Fruit fly (Drosophila melanogaster) whole organism, prepupa: ENCODE data around the gene Sqor.

Experiments
- Blimp-1 ChIP-seq: fragments of 200-800 bp; sonication (Bioruptor generic); optimal IDR thresholded peaks from 3 replicates; lab custom pipeline; 2017; ENCODE audit warnings: missing biosample characterization, missing genetic modification characterization, mild to moderate bottlenecking, moderate library complexity, missing genetic modification reagents
- CG10631 ChIP-seq: fragments of 200-800 bp; sonication (Bioruptor generic); optimal IDR thresholded peaks from 2 replicates; lab custom pipeline; 2016; ENCODE audit warnings: missing biosample characterization, missing genetic modification characterization
- CG10669 ChIP-seq: fragments of 200-800 bp; sonication (Bioruptor generic); optimal IDR thresholded peaks from 3 replicates; lab custom pipeline; 2018; ENCODE audit warnings: missing biosample characterization, mild to moderate bottlenecking, missing genetic modification characterization, moderate library complexity
- CG11294 ChIP-seq: fragments of 200-800 bp; sonication (Bioruptor generic); IDR thresholded peaks from 2 replicates; pipeline ENCODE4 v1.3.6; 2022; ENCODE audit warnings: missing biosample characterization, missing genetic modification characterization
- CG11762 ChIP-seq: fragments of 200-800 bp; sonication (Bioruptor generic); optimal IDR thresholded peaks from 3 replicates; lab custom pipeline; 2016; ENCODE audit warnings: missing biosample characterization, missing genetic modification characterization; ENCODE audit not compliant: insufficient read depth
- CG11902 ChIP-seq: fragments of 200-800 bp; sonication (Bioruptor generic); optimal IDR thresholded peaks from 3 replicates; lab custom pipeline; 2016; ENCODE audit warnings: missing biosample characterization, missing genetic modification characterization
- CG1621 ChIP-seq: fragments of 200-800 bp; sonication (Bioruptor generic); optimal IDR thresholded peaks from 3 replicates; lab custom pipeline; 2018; ENCODE audit warnings: missing biosample characterization, mild to moderate bottlenecking, missing genetic modification characterization
- CG16779 ChIP-seq: fragments of 200-800 bp; sonication (Bioruptor generic); optimal IDR thresholded peaks from 3 replicates; lab custom pipeline; 2017; ENCODE audit warnings: missing biosample characterization, mild to moderate bottlenecking, missing genetic modification characterization
- CG3032 ChIP-seq: fragments of 200-800 bp; optimal IDR thresholded peaks from 2 replicates; lab custom pipeline; 2019; ENCODE audit warnings: missing biosample characterization, mild to moderate bottlenecking, missing genetic modification characterization, moderate library complexity
- CG31627 ChIP-seq: fragments of 200-800 bp; sonication (Bioruptor generic); optimal IDR thresholded peaks from 3 replicates; lab custom pipeline; 2016; ENCODE audit warnings: missing biosample characterization, missing genetic modification characterization
- CG32006 ChIP-seq: fragments of 200-800 bp; sonication (Bioruptor generic); optimal IDR thresholded peaks from 3 replicates; lab custom pipeline; 2017; ENCODE audit warnings: missing biosample characterization, mild to moderate bottlenecking, missing genetic modification characterization
- CG34406 ChIP-seq: fragments of 200-800 bp; sonication (Bioruptor generic); optimal IDR thresholded peaks from 3 replicates; lab custom pipeline; 2016; ENCODE audit warnings: missing biosample characterization, missing genetic modification characterization
- CG4318 ChIP-seq: fragments of 200-800 bp; sonication (Bioruptor generic); optimal IDR thresholded peaks from 3 replicates; lab custom pipeline; 2017; ENCODE audit warnings: missing biosample characterization, mild to moderate bottlenecking, missing genetic modification characterization
- CG6163 ChIP-seq: fragments of 200-800 bp; sonication (Bioruptor generic); IDR thresholded peaks from 3 replicates; pipeline ENCODE4 v1.3.6; 2022; ENCODE audit warnings: missing biosample characterization, missing genetic modification characterization
- CG6792 ChIP-seq: fragments of 200-800 bp; sonication (Bioruptor generic); optimal IDR thresholded peaks from 3 replicates; lab custom pipeline; 2016; ENCODE audit warnings: missing biosample characterization, missing genetic modification characterization
- CG7368 ChIP-seq: fragments of 200-800 bp; sonication (Bioruptor generic); optimal IDR thresholded peaks from 3 replicates; lab custom pipeline; 2016; ENCODE audit warnings: missing biosample characterization, missing genetic modification characterization
- CG8119 ChIP-seq: fragments of 200-800 bp; sonication (Bioruptor generic); IDR thresholded peaks from 3 replicates; pipeline ENCODE4 v1.3.6; 2022; ENCODE audit warnings: missing biosample characterization, missing genetic modification characterization
- CG8319 ChIP-seq: fragments of 200-800 bp; sonication (Bioruptor generic); optimal IDR thresholded peaks from 3 replicates; lab custom pipeline; 2016; ENCODE audit warnings: missing biosample characterization, missing genetic modification characterization
- CG8632 ChIP-seq: fragments of 200-800 bp; sonication (Bioruptor generic); optimal IDR thresholded peaks from 3 replicates; lab custom pipeline; 2016; ENCODE audit warnings: missing biosample characterization, missing genetic modification characterization
- CG9139 ChIP-seq: fragments of 200-800 bp; sonication (Bioruptor generic); optimal IDR thresholded peaks from 3 replicates; lab custom pipeline; 2017; ENCODE audit warnings: missing biosample characterization, mild to moderate bottlenecking, missing genetic modification characterization
- Eip75B ChIP-seq: fragments of 200-800 bp; sonication (Bioruptor generic); optimal IDR thresholded peaks from 3 replicates; lab custom pipeline; 2016; ENCODE audit warnings: missing biosample characterization, missing genetic modification characterization
- Ets21C ChIP-seq: fragments of 200-800 bp; sonication (Bioruptor generic); optimal IDR thresholded peaks from 3 replicates; lab custom pipeline; 2016; ENCODE audit warnings: missing biosample characterization, missing genetic modification characterization
- Ets96B ChIP-seq: fragments of 200-800 bp; optimal IDR thresholded peaks from 2 replicates; lab custom pipeline; 2019; ENCODE audit warnings: missing biosample characterization, mild to moderate bottlenecking, missing genetic modification characterization, moderate library complexity
- Gug ChIP-seq: fragments of 200-800 bp; sonication (Bioruptor generic); IDR thresholded peaks from 2 replicates; pipeline ENCODE4 v1.3.6; 2022; ENCODE audit warnings: missing biosample characterization, missing genetic modification characterization
- Hr38 ChIP-seq: sonication (Bioruptor generic); optimal IDR thresholded peaks from 2 replicates; lab custom pipeline; 2016; ENCODE audit warnings: missing biosample characterization, missing genetic modification characterization
- Hr39 ChIP-seq: fragments of 200-800 bp; sonication (Bioruptor generic); optimal IDR thresholded peaks from 2 replicates; lab custom pipeline; 2016; ENCODE audit warnings: missing biosample characterization, missing genetic modification characterization
- Hr4 ChIP-seq: fragments of 200-800 bp; sonication (Bioruptor generic); optimal IDR thresholded peaks from 3 replicates; lab custom pipeline; 2016; ENCODE audit warnings: missing biosample characterization, missing genetic modification characterization
- Lpt ChIP-seq: fragments of 200-800 bp; sonication (Bioruptor generic); optimal IDR thresholded peaks from 3 replicates; lab custom pipeline; 2016; ENCODE audit warnings: missing biosample characterization, missing genetic modification characterization
- Met ChIP-seq: fragments of 200-800 bp; sonication (Bioruptor generic); optimal IDR thresholded peaks from 3 replicates; lab custom pipeline; 2016; ENCODE audit warnings: missing biosample characterization, missing genetic modification characterization
- OdsH ChIP-seq: fragments of 200-800 bp; sonication (Bioruptor generic); optimal IDR thresholded peaks from 3 replicates; lab custom pipeline; 2016; ENCODE audit warnings: missing biosample characterization, missing genetic modification characterization
- Smox ChIP-seq: fragments of 200-800 bp; sonication (Bioruptor generic); optimal IDR thresholded peaks from 3 replicates; lab custom pipeline; 2016; ENCODE audit warnings: missing biosample characterization, missing genetic modification characterization
- Sox102F ChIP-seq: fragments of 200-800 bp; sonication (Bioruptor generic); optimal IDR thresholded peaks from 2 replicates; lab custom pipeline; 2016; ENCODE audit warnings: missing biosample characterization, mild to moderate bottlenecking, missing genetic modification characterization
- Sox14 ChIP-seq: fragments of 200-800 bp; sonication (Bioruptor generic); optimal IDR thresholded peaks from 3 replicates; lab custom pipeline; 2016; ENCODE audit warnings: missing biosample characterization, missing genetic modification characterization
- Sox15 ChIP-seq: fragments of 200-800 bp; sonication (Bioruptor generic); optimal IDR thresholded peaks from 3 replicates; lab custom pipeline; 2016; ENCODE audit warnings: missing biosample characterization, missing genetic modification characterization
- cyc ChIP-seq: fragments of 200-800 bp; sonication (Bioruptor generic); optimal IDR thresholded peaks from 3 replicates; lab custom pipeline; 2016; ENCODE audit warnings: missing biosample characterization, missing genetic modification characterization
- dac ChIP-seq: fragments of 200-800 bp; sonication (Bioruptor generic); optimal IDR thresholded peaks from 2 replicates; lab custom pipeline; 2017; ENCODE audit warnings: missing biosample characterization, mild to moderate bottlenecking, missing genetic modification characterization
- dsx ChIP-seq: fragments of 200-800 bp; optimal IDR thresholded peaks from 3 replicates; lab custom pipeline; 2019; ENCODE audit warnings: missing biosample characterization, mild to moderate bottlenecking, missing genetic modification characterization, moderate library complexity; ENCODE audit not compliant: poor library complexity, severe bottlenecking
- eg ChIP-seq: fragments of 200-800 bp; sonication (Bioruptor generic); IDR thresholded peaks from 3 replicates; pipeline ENCODE4 v1.3.6; 2022; ENCODE audit warnings: missing biosample characterization, missing genetic modification characterization
- esn ChIP-seq: fragments of 200-800 bp; sonication (Bioruptor generic); optimal IDR thresholded peaks from 2 replicates; lab custom pipeline; 2016; ENCODE audit warnings: missing biosample characterization, mild to moderate bottlenecking, missing genetic modification characterization, moderate library complexity
- fd59A ChIP-seq: fragments of 200-800 bp; sonication (Bioruptor generic); optimal IDR thresholded peaks from 2 replicates; lab custom pipeline; 2017; ENCODE audit warnings: missing biosample characterization, mild to moderate bottlenecking, missing genetic modification characterization, missing genetic modification reagents
- fd85E ChIP-seq: fragments of 200-800 bp; sonication (Bioruptor generic); optimal IDR thresholded peaks from 3 replicates; lab custom pipeline; 2016; ENCODE audit warnings: missing biosample characterization, missing genetic modification characterization
- fkh ChIP-seq: fragments of 200-800 bp; sonication (Bioruptor generic); optimal IDR thresholded peaks from 3 replicates; lab custom pipeline; 2017; ENCODE audit warnings: missing biosample characterization, mild to moderate bottlenecking, missing genetic modification characterization, moderate library complexity
- lz ChIP-seq: fragments of 200-800 bp; sonication (Bioruptor generic); optimal IDR thresholded peaks from 3 replicates; lab custom pipeline; 2016; ENCODE audit warnings: missing biosample characterization, missing genetic modification characterization
- net ChIP-seq: fragments of 200-800 bp; sonication (Bioruptor generic); optimal IDR thresholded peaks from 3 replicates; lab custom pipeline; 2016; ENCODE audit warnings: missing biosample characterization, missing genetic modification characterization
- pdm3 ChIP-seq: fragments of 200-800 bp; sonication (Bioruptor generic); optimal IDR thresholded peaks from 3 replicates; lab custom pipeline; 2016; ENCODE audit warnings: missing biosample characterization, missing genetic modification characterization
- salr ChIP-seq, 2 experiments: fragments of 200-800 bp; sonication (Bioruptor generic); optimal IDR thresholded peaks; 3 replicates each; lab custom pipeline; 2016 to 2018; ENCODE audit warnings: missing biosample characterization in 2 of 2, missing genetic modification characterization in 2 of 2, mild to moderate bottlenecking in 1 of 2
- spab ChIP-seq: fragments of 200-800 bp; sonication (Bioruptor generic); optimal IDR thresholded peaks from 2 replicates; lab custom pipeline; 2017; ENCODE audit warnings: missing biosample characterization, mild to moderate bottlenecking, missing genetic modification characterization, missing genetic modification reagents
- ss ChIP-seq, 2 experiments: fragments of 200-800 bp; sonication (Bioruptor generic); optimal IDR thresholded peaks; 2 replicates in 1 of 2; 3 replicates in 1 of 2; lab custom pipeline; 2017 to 2018; ENCODE audit warnings: mild to moderate bottlenecking in 2 of 2, missing biosample characterization in 2 of 2, missing genetic modification characterization in 2 of 2, moderate library complexity in 1 of 2
- vri ChIP-seq: fragments of 200-800 bp; sonication (Bioruptor generic); optimal IDR thresholded peaks from 3 replicates; lab custom pipeline; 2016; ENCODE audit warnings: missing biosample characterization, mild to moderate bottlenecking, missing genetic modification characterization

The Sqor gene

dm6 chr3L:4239442-4240322 lies at the start of gene Sqor:
Gene Sqor (plus strand): TSS chr3L:4240173.
- TF ChIP-seq Hr39 (GFP tag; lab: Kevin White, UChicago) (peak; percentile 95), Sox14 (peak; percentile 97), CG11902 (GFP tag; lab: Kevin White, UChicago) (peak; percentile 88), OdsH (GFP tag; lab: Kevin White, UChicago) (peak; percentile 95), Blimp-1 (GFP tag; lab: Kevin White, UChicago) (peak; percentile 85), salr (GFP tag; optimal IDR thresholded peaks at IDR 0.05; lab: Kevin White, UChicago) (peak; percentile 89 to 97), CG8119 (GFP tag; lab: Robert Waterston, UW) (peak; percentile 96), CG4318 (GFP tag; lab: Kevin White, UChicago) (peak; percentile 97), CG8319 (peak; percentile 86), fd85E (peak; percentile 78), Hr38 (GFP tag; lab: Kevin White, UChicago) (peak; percentile 46), CG8632 (GFP tag; lab: Kevin White, UChicago) (peak; percentile 92), fd59A (peak; percentile 93), CG10669 (GFP tag; lab: Kevin White, UChicago) (peak; percentile 91), CG6792 (GFP tag; lab: Kevin White, UChicago) (peak; percentile 89), dac (GFP tag; lab: Kevin White, UChicago) (peak; percentile 95), CG34406 (GFP tag; lab: Kevin White, UChicago) (peak; percentile 93), Hr4 (GFP tag; lab: Kevin White, UChicago) (peak; percentile 98), Ets96B (peak; percentile 86), CG11294 (peak; percentile 87), lz (GFP tag; lab: Kevin White, UChicago) (peak; percentile 94), cyc (GFP tag; lab: Kevin White, UChicago) (peak; percentile 91), pdm3 (GFP tag; lab: Kevin White, UChicago) (peak; percentile 96), eg (peak; percentile 94), CG16779 (peak; percentile 92), Gug (GFP tag; lab: Robert Waterston, UW) (peak; percentile 92), net (GFP tag; lab: Kevin White, UChicago) (peak; percentile 96), fkh (GFP tag; lab: Kevin White, UChicago) (peak; percentile 50), esn (GFP tag; lab: Kevin White, UChicago) (peak; percentile 96), spab (GFP tag; lab: Kevin White, UChicago) (peak; percentile 88), Smox (peak; percentile 89), ss (GFP tag; optimal IDR thresholded peaks at IDR 0.05; lab: Kevin White, UChicago) (peak; percentile 94 to 95), Lpt (GFP tag; lab: Kevin White, UChicago) (peak; percentile 93), dsx (GFP tag; lab: Kevin White, UChicago) (peak; percentile 86), Sox102F (GFP tag; lab: Kevin White, UChicago) (peak; percentile 97), CG11762 (GFP tag; lab: Kevin White, UChicago) (peak; percentile 90), Eip75B (GFP tag; lab: Kevin White, UChicago) (peak; percentile 95), CG31627 (GFP tag; lab: Kevin White, UChicago) (peak; percentile 94), CG10631 (GFP tag; lab: Kevin White, UChicago) (peak; percentile 92), vri (GFP tag; lab: Kevin White, UChicago) (peak; percentile 95), CG3032 (tag; lab: Kevin White, UChicago) (peak; percentile 98), CG9139 (peak; percentile 89), CG6163 (GFP tag; lab: Robert Waterston, UW) (peak; percentile 95), CG32006 (GFP tag; lab: Kevin White, UChicago) (peak; percentile 99), Sox15 (GFP tag; lab: Kevin White, UChicago) (peak; percentile 92), CG7368 (GFP tag; lab: Kevin White, UChicago) (peak; percentile 91), CG1621 (peak; percentile 86), Ets21C (peak; percentile 89), Met (GFP tag; lab: Kevin White, UChicago) (no peak)
